Worm (Caenorhabditis elegans) whole organism, mixed stage, embryonic: ENCODE data around the gene rack-1.

ENCODE experiments used
- M03D4.4 ChIP-seq: sonication (generic microtip); optimal IDR thresholded peaks from 2 replicates; lab custom pipeline; 2017; ENCODE audit warnings: mild to moderate bottlenecking, missing genetic modification characterization, missing compliant biosample characterization
- blmp-1 ChIP-seq: fragments of 150-350 bp; optimal IDR thresholded peaks from 2 replicates; lab custom pipeline; 2014; ENCODE audit warnings: missing biosample characterization, missing genetic modification characterization
- ceh-39 ChIP-seq: fragments of 150-350 bp; optimal IDR thresholded peaks from 2 replicates; lab custom pipeline; 2014; ENCODE audit warnings: missing biosample characterization, missing genetic modification characterization
- ceh-43 ChIP-seq: fragments of 200-800 bp; sonication (Bioruptor generic); optimal IDR thresholded peaks from 2 replicates; lab custom pipeline; 2018; ENCODE audit warnings: mild to moderate bottlenecking, missing genetic modification characterization, moderate library complexity, missing compliant biosample characterization
- ces-1 ChIP-seq: fragments of 150-350 bp; optimal IDR thresholded peaks from 2 replicates; lab custom pipeline; 2014; ENCODE audit warnings: missing biosample characterization, missing genetic modification reagents, missing genetic modification characterization
- cnd-1 ChIP-seq: fragments of 200-800 bp; sonication (Bioruptor generic); optimal IDR thresholded peaks from 2 replicates; lab custom pipeline; 2018; ENCODE audit warnings: mild to moderate bottlenecking, missing genetic modification characterization, missing compliant biosample characterization
- drap-1 ChIP-seq: fragments of 200-800 bp; sonication (Bioruptor generic); optimal IDR thresholded peaks from 3 replicates; lab custom pipeline; 2018; ENCODE audit warnings: mild to moderate bottlenecking, missing genetic modification characterization, missing compliant biosample characterization
- elt-1 ChIP-seq: sonication (generic microtip); optimal IDR thresholded peaks from 2 replicates; lab custom pipeline; 2017; ENCODE audit warnings: missing genetic modification characterization, mild to moderate bottlenecking, missing compliant biosample characterization, antibody characterized with exemption, moderate library complexity, borderline replicate concordance; ENCODE audit not compliant: insufficient read depth
- elt-3 ChIP-seq: fragments of 150-350 bp; optimal IDR thresholded peaks from 2 replicates; lab custom pipeline; 2014; ENCODE audit warnings: missing biosample characterization, missing genetic modification characterization
- flh-1 ChIP-seq: fragments of 200-800 bp; sonication (Bioruptor generic); optimal IDR thresholded peaks from 2 replicates; lab custom pipeline; 2018; ENCODE audit warnings: mild to moderate bottlenecking, missing genetic modification characterization, moderate library complexity, missing compliant biosample characterization
- ham-2 ChIP-seq: fragments of 200-800 bp; sonication (Bioruptor generic); optimal IDR thresholded peaks from 2 replicates; lab custom pipeline; 2018; ENCODE audit warnings: mild to moderate bottlenecking, missing genetic modification characterization, missing compliant biosample characterization
- hlh-1 ChIP-seq: fragments of 150-350 bp; optimal IDR thresholded peaks from 2 replicates; lab custom pipeline; 2014; ENCODE audit warnings: missing biosample characterization, missing genetic modification reagents, missing genetic modification characterization
- lin-13 ChIP-seq: fragments of 150-350 bp; optimal IDR thresholded peaks from 2 replicates; lab custom pipeline; 2014; ENCODE audit warnings: missing biosample characterization, missing genetic modification characterization
- lin-32 ChIP-seq: fragments of 200-800 bp; sonication (Bioruptor generic); optimal IDR thresholded peaks from 2 replicates; lab custom pipeline; 2018; ENCODE audit warnings: mild to moderate bottlenecking, missing genetic modification characterization, missing compliant biosample characterization
- lsy-2 ChIP-seq: fragments of 150-350 bp; optimal IDR thresholded peaks from 2 replicates; lab custom pipeline; 2014; ENCODE audit warnings: missing biosample characterization, missing genetic modification characterization
- mab-5 ChIP-seq: fragments of 150-350 bp; optimal IDR thresholded peaks from 2 replicates; lab custom pipeline; 2014; ENCODE audit warnings: missing biosample characterization, missing genetic modification characterization
- mls-2 ChIP-seq: sonication (generic microtip); optimal IDR thresholded peaks from 2 replicates; lab custom pipeline; 2016; ENCODE audit warnings: mild to moderate bottlenecking, missing genetic modification characterization, moderate library complexity, missing compliant biosample characterization
- nhr-12 ChIP-seq: fragments of 150-350 bp; optimal IDR thresholded peaks from 2 replicates; lab custom pipeline; 2014; ENCODE audit warnings: missing biosample characterization, missing genetic modification characterization
- nhr-237 ChIP-seq: fragments of 150-350 bp; optimal IDR thresholded peaks from 2 replicates; lab custom pipeline; 2014; ENCODE audit warnings: missing biosample characterization, missing genetic modification characterization
- nhr-28 ChIP-seq: fragments of 150-350 bp; optimal IDR thresholded peaks from 2 replicates; lab custom pipeline; 2014; ENCODE audit warnings: missing biosample characterization, missing genetic modification characterization
- nhr-76 ChIP-seq: sonication (generic microtip); optimal IDR thresholded peaks from 2 replicates; lab custom pipeline; 2017; ENCODE audit warnings: missing biosample characterization, missing genetic modification characterization
- pha-4 ChIP-seq: fragments of 150-350 bp; optimal IDR thresholded peaks from 2 replicates; lab custom pipeline; 2018; ENCODE audit warnings: missing biosample characterization, missing genetic modification reagents, missing genetic modification characterization
- sem-2 ChIP-seq: fragments of 200-800 bp; sonication (Bioruptor generic); optimal IDR thresholded peaks from 2 replicates; lab custom pipeline; 2018; ENCODE audit warnings: mild to moderate bottlenecking, missing genetic modification characterization, missing compliant biosample characterization
- snpc-4 ChIP-seq: fragments of 150-350 bp; optimal IDR thresholded peaks from 2 replicates; lab custom pipeline; 2014; ENCODE audit warnings: missing biosample characterization, missing genetic modification characterization
- sptf-1 ChIP-seq: sonication (generic microtip); optimal IDR thresholded peaks from 2 replicates; lab custom pipeline; 2017; ENCODE audit warnings: mild to moderate bottlenecking, missing genetic modification characterization, moderate library complexity, missing compliant biosample characterization
- tbx-8 ChIP-seq: fragments of 200-800 bp; sonication (Bioruptor generic); optimal IDR thresholded peaks from 2 replicates; lab custom pipeline; 2018; ENCODE audit warnings: mild to moderate bottlenecking, missing genetic modification characterization, moderate library complexity, missing compliant biosample characterization
- unc-120 ChIP-seq: sonication (generic microtip); optimal IDR thresholded peaks from 2 replicates; lab custom pipeline; 2017; ENCODE audit warnings: missing genetic modification characterization, missing compliant biosample characterization; ENCODE audit not compliant: poor library complexity, severe bottlenecking
- unc-39 ChIP-seq: fragments of 150-350 bp; optimal IDR thresholded peaks from 2 replicates; lab custom pipeline; 2014; ENCODE audit warnings: missing biosample characterization, missing genetic modification characterization
- unc-62 ChIP-seq: fragments of 150-350 bp; optimal IDR thresholded peaks from 2 replicates; lab custom pipeline; 2014; ENCODE audit warnings: missing biosample characterization, missing genetic modification reagents, missing genetic modification characterization
- zip-8 ChIP-seq: fragments of 150-350 bp; optimal IDR thresholded peaks from 2 replicates; lab custom pipeline; 2014; ENCODE audit warnings: missing biosample characterization, missing genetic modification characterization
- ztf-11 ChIP-seq: fragments of 150-350 bp; optimal IDR thresholded peaks from 2 replicates; lab custom pipeline; 2014; ENCODE audit warnings: missing biosample characterization, missing genetic modification characterization

Gene rack-1

ce11 chrIV:10214811-10215210 is 38.3 kb downstream of the rack-1 start, which contains the start of gene abt-1:
TSS of gene abt-1 (minus strand) at chrIV:10214911.
- TF ChIP-seq unc-120 (tag; lab: Kevin White, UChicago) = no peak
- TF ChIP-seq nhr-76 (tag; lab: Kevin White, UChicago) = no peak
- TF ChIP-seq tbx-8 = no peak
- TF ChIP-seq pha-4 (tag; lab: Kevin White, UChicago) = no peak
- no peak for TF ChIP-seq ceh-43
- no peak for TF ChIP-seq flh-1 (GFP tag; lab: Kevin White, UChicago)
- TF ChIP-seq sptf-1 (tag; lab: Kevin White, UChicago) = no peak
- no peak for TF ChIP-seq zip-8
- TF ChIP-seq cnd-1 (tag; lab: Kevin White, UChicago) = no peak
- no peak for TF ChIP-seq nhr-237 (tag; lab: Kevin White, UChicago)
- TF ChIP-seq nhr-12 (tag; lab: Kevin White, UChicago) = no peak
- no peak for TF ChIP-seq mls-2 (tag; lab: Kevin White, UChicago)
- no peak for TF ChIP-seq sem-2
- TF ChIP-seq ces-1 (GFP tag; lab: Kevin White, UChicago) = no peak
- TF ChIP-seq M03D4.4 (tag; lab: Kevin White, UChicago) = no peak
- no peak for TF ChIP-seq lin-32 (GFP tag; lab: Kevin White, UChicago)
- no peak for TF ChIP-seq drap-1 (GFP tag; lab: Kevin White, UChicago)
- TF ChIP-seq lin-13 (tag; lab: Kevin White, UChicago) = no peak

ce11 chrIV:10215393-10215792 is 38.9 kb downstream of the rack-1 start:
- TF ChIP-seq ham-2 (GFP tag; lab: Kevin White, UChicago) (no peak), hlh-1 (tag; lab: Kevin White, UChicago) (no peak), sem-2 (no peak), snpc-4 (no peak), unc-39 (no peak), nhr-237 (tag; lab: Kevin White, UChicago) (no peak), nhr-28 (tag; lab: Kevin White, UChicago) (no peak), blmp-1 (tag; lab: Kevin White, UChicago) (no peak), zip-8 (no peak)

- no peak for TF ChIP-seq nhr-237 (tag; lab: Kevin White, UChicago)
- TF ChIP-seq snpc-4 = no peak
- TF ChIP-seq unc-62 (GFP tag; lab: Kevin White, UChicago) = no peak
- no peak for TF ChIP-seq unc-120 (tag; lab: Kevin White, UChicago)
- TF ChIP-seq ces-1 (GFP tag; lab: Kevin White, UChicago) = no peak
- TF ChIP-seq flh-1 (GFP tag; lab: Kevin White, UChicago) = no peak
- TF ChIP-seq sptf-1 (tag; lab: Kevin White, UChicago) = no peak
- TF ChIP-seq lsy-2 = no peak
- no peak for TF ChIP-seq ceh-43
- no peak for TF ChIP-seq pha-4 (tag; lab: Kevin White, UChicago)
- TF ChIP-seq mls-2 (tag; lab: Kevin White, UChicago) = no peak
- TF ChIP-seq mab-5 (tag; lab: Kevin White, UChicago) = no peak
- TF ChIP-seq nhr-28 (tag; lab: Kevin White, UChicago) = no peak
- TF ChIP-seq tbx-8 = no peak
- TF ChIP-seq elt-1 (tag; lab: Kevin White, UChicago) = no peak
- no peak for TF ChIP-seq lin-32 (GFP tag; lab: Kevin White, UChicago)
- no peak for TF ChIP-seq sem-2
- TF ChIP-seq elt-3 = no peak
- TF ChIP-seq cnd-1 (tag; lab: Kevin White, UChicago) = no peak
These were observed 39.6 kb downstream of the rack-1 start, which contains the start of gene col-124 for ce11 chrIV:10216078-10216477. TSS of gene col-124 (plus strand) at chrIV:10216451.

ce11 chrIV:10216704-10217296 is 40.3 kb downstream of the rack-1 start:
- TF ChIP-seq sem-2 = no peak
- no peak for TF ChIP-seq ces-1 (GFP tag; lab: Kevin White, UChicago)
- no peak for TF ChIP-seq pha-4 (tag; lab: Kevin White, UChicago)
- no peak for TF ChIP-seq elt-3
- TF ChIP-seq blmp-1 (tag; lab: Kevin White, UChicago) = no peak
- no peak for TF ChIP-seq unc-62 (GFP tag; lab: Kevin White, UChicago)
- no peak for TF ChIP-seq mab-5 (tag; lab: Kevin White, UChicago)
- no peak for TF ChIP-seq flh-1 (GFP tag; lab: Kevin White, UChicago)
- no peak for TF ChIP-seq cnd-1 (tag; lab: Kevin White, UChicago)

ce11 chrIV:10219208-10219607 is 42.7 kb downstream of the rack-1 start, which contains the start of gene qns-1:
TSS of gene qns-1 (minus strand) at chrIV:10219308.
- TF ChIP-seq unc-62 (GFP tag; lab: Kevin White, UChicago) (no peak), unc-39 (no peak), nhr-12 (tag; lab: Kevin White, UChicago) (no peak), ztf-11 (tag; lab: Kevin White, UChicago) (no peak), lsy-2 (no peak), ces-1 (GFP tag; lab: Kevin White, UChicago) (no peak), sptf-1 (tag; lab: Kevin White, UChicago) (no peak), pha-4 (tag; lab: Kevin White, UChicago) (no peak), flh-1 (GFP tag; lab: Kevin White, UChicago) (no peak), elt-1 (tag; lab: Kevin White, UChicago) (no peak), M03D4.4 (tag; lab: Kevin White, UChicago) (no peak), mls-2 (tag; lab: Kevin White, UChicago) (no peak), ceh-39 (tag; lab: Kevin White, UChicago) (no peak), lin-32 (GFP tag; lab: Kevin White, UChicago) (no peak)
